Worm (Caenorhabditis elegans): Measurements from ENCODE around the gene cnnm-3.

ce11 chrX:3019996-3020395, 25.7 kb downstream of the cnnm-3 start:
- no peak for TF ChIP-seq hlh-15 (tag; optimal IDR thresholded peaks at IDR 0.05)
- no peak for TF ChIP-seq ama-1 (optimal IDR thresholded peaks at IDR 0.05)
- no peak for TF ChIP-seq sox-2 (GFP tag; IDR thresholded peaks at IDR 0.05)
- no peak for TF ChIP-seq ceh-2 (tag; optimal IDR thresholded peaks at IDR 0.05)
- TF ChIP-seq ahr-1 (tag; optimal IDR thresholded peaks at IDR 0.05): no peak
- TF ChIP-seq ceh-6 (GFP tag; optimal IDR thresholded peaks at IDR 0.05): no peak
- TF ChIP-seq F13H6.1 (tag; optimal IDR thresholded peaks at IDR 0.05): no peak
- TF ChIP-seq tbx-2 (tag; optimal IDR thresholded peaks at IDR 0.05): no peak

Data from whole organism, late embryonic.